Fruit fly (Drosophila melanogaster): ENCODE measurements around the gene CG42458.
A peak's percentile ranks its signal among the peaks of the same experiment; 100 is the strongest.

CG42458 gene

DNA sequence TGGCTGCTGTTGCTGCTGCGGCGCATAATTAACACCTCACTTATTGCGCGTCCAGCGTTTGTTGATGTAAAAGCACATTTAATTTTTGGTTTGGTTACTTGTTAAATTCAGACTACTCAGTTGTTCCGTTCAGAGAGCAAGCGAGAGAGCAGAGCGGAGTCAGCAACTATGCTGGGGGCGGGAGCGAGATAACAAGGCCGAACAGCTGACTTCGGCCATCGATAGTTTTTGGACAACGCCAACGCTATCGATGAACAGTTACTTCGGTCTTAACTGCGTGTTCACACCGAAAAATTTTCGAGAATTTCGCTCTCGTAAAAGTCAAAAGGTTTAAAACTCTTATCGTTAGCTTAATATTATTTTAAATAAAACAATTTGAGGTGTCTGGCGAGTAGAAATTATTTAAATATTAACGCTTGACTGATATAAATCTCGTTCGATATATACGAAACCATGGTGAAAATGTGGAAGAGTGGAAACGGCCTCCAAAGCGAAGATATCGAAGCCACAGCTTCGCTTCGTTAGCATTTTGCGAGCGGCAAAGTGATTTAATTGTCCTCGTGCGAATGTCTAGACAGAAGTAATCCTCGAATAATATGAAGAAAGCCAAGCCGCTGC, 42.2 kb upstream of the CG42458 start, which contains the start of the genes SMSr and smid (continued):
- TF ChIP-seq YL-1 (GFP tag; optimal IDR thresholded peaks at IDR 0.05) (peak; percentile 78), mam (GFP tag; optimal IDR thresholded peaks at IDR 0.05) (peak; percentile 66), ato (GFP tag; IDR thresholded peaks at IDR 0.05; ENCODE audit: partially characterized antibody) (peak; percentile 65), CG9215 (GFP tag; IDR thresholded peaks at IDR 0.05) (no peak; the same call in 1 of the 2 replicates), wor (GFP tag; IDR thresholded peaks at IDR 0.05) (no peak), Camta (GFP tag; optimal IDR thresholded peaks at IDR 0.05) (peak; percentile 69), CG8765 (GFP tag; IDR thresholded peaks at IDR 0.05) (peak; percentile 52; the same call in 1 of the 2 replicates), CG10147 (GFP tag; optimal IDR thresholded peaks at IDR 0.05) (peak; percentile 44), fu2 (GFP tag; optimal IDR thresholded peaks at IDR 0.05) (peak; percentile 53), CG16779 (GFP tag; IDR thresholded peaks at IDR 0.05) (no peak), D19B (GFP tag; optimal IDR thresholded peaks at IDR 0.05) (peak; percentile 6), CG9609 (GFP tag; optimal IDR thresholded peaks at IDR 0.05) (peak; percentile 20), aop (GFP tag; IDR thresholded peaks at IDR 0.05) (no peak), CG11085 (GFP tag; IDR thresholded peaks at IDR 0.05) (peak; percentile 58), MESR4 (GFP tag; optimal IDR thresholded peaks at IDR 0.05) (peak; percentile 56), lola (GFP tag; optimal IDR thresholded peaks at IDR 0.05) (peak in 2 of 3 experiments; percentile 61 to 65), br (optimal IDR thresholded peaks at IDR 0.05) (no peak), GATAe (GFP tag; conservative IDR thresholded peaks at IDR 0.05) (peak; percentile 39; the same call in 1 of the 2 replicates), Stat92E (GFP tag; optimal IDR thresholded peaks at IDR 0.05) (peak in 1 of 3 experiments; percentile 70), CG10321 (GFP tag; IDR thresholded peaks at IDR 0.05) (no peak), CG12155 (GFP tag; optimal IDR thresholded peaks at IDR 0.05) (peak; percentile 64), Dll (GFP tag; IDR thresholded peaks at IDR 0.05; ENCODE audit: partially characterized antibody) (peak; percentile 91), pita (GFP tag; optimal IDR thresholded peaks at IDR 0.05) (no peak), tna (GFP tag; IDR thresholded peaks at IDR 0.05; ENCODE audit: partially characterized antibody) (peak; percentile 44), Pdp1 (GFP tag; optimal IDR thresholded peaks at IDR 0.05) (peak; percentile 29 to 46), CG12071 (GFP tag; optimal IDR thresholded peaks at IDR 0.05) (no peak), CG17361 (GFP tag; IDR thresholded peaks at IDR 0.05) (peak; percentile 82), Drgx (GFP tag; IDR thresholded peaks at IDR 0.05) (no peak), NK7.1 (GFP tag; optimal IDR thresholded peaks at IDR 0.05) (no peak), CG14965 (GFP tag; optimal IDR thresholded peaks at IDR 0.05; ENCODE audit: borderline replicate concordance) (no peak), CG17612 (GFP tag; IDR thresholded peaks at IDR 0.05) (no peak), CG3726 (GFP tag; IDR thresholded peaks at IDR 0.05) (no peak), CHES-1-like (GFP tag; optimal IDR thresholded peaks at IDR 0.05) (no peak), insv (GFP tag; optimal IDR thresholded peaks at IDR 0.05) (peak in 1 of 2 experiments; percentile 44), run (tag; optimal IDR thresholded peaks at IDR 0.05) (no peak), Adf1 (GFP tag; IDR thresholded peaks at IDR 0.05) (peak; percentile 43), Hsf (GFP tag; optimal IDR thresholded peaks at IDR 0.05) (peak; percentile 68), Atf-2 (GFP tag; optimal IDR thresholded peaks at IDR 0.05) (no peak), cad (GFP tag; optimal IDR thresholded peaks at IDR 0.05) (no peak), en (GFP tag; optimal IDR thresholded peaks at IDR 0.05) (no peak), chn (GFP tag; optimal IDR thresholded peaks at IDR 0.05) (peak; percentile 54), BEAF-32 (GFP tag; optimal IDR thresholded peaks at IDR 0.05) (peak; percentile 97), CG18619 (GFP tag; optimal IDR thresholded peaks at IDR 0.05) (peak; percentile 48), CG10209 (GFP tag; optimal IDR thresholded peaks at IDR 0.05) (peak; percentile 53), CG7271 (tag; optimal IDR thresholded peaks at IDR 0.05) (peak; percentile 9), Sry-β (GFP tag; optimal IDR thresholded peaks at IDR 0.05) (peak; percentile 25), CG3065 (GFP tag; optimal IDR thresholded peaks at IDR 0.05) (peak; percentile 4), exex (tag; optimal IDR thresholded peaks at IDR 0.05) (no peak), tgo (GFP tag; IDR thresholded peaks at IDR 0.05) (peak; percentile 42; the same call in 2 of the 3 replicates), CoRest (tag; optimal IDR thresholded peaks at IDR 0.05) (peak; percentile 79)
